Fruit fly (Drosophila melanogaster): ENCODE data around the gene FASN1.
A peak's percentile ranks its signal among the peaks of the same experiment; 100 is the strongest.

Gene FASN1

dm6 chr2L:3012780-3013179 is 43.6 kb upstream of the FASN1 start (continued):
- TF ChIP-seq CG18011 (GFP tag; optimal IDR thresholded peaks at IDR 0.05), result no peak
- TF ChIP-seq CG7271 (tag; optimal IDR thresholded peaks at IDR 0.05), result no peak
- TF ChIP-seq crol (GFP tag; IDR thresholded peaks at IDR 0.05), result no peak
- TF ChIP-seq NC2α (GFP tag; optimal IDR thresholded peaks at IDR 0.05), result no peak
- no peak for TF ChIP-seq CG9932 (GFP tag; IDR thresholded peaks at IDR 0.05)
- no peak for TF ChIP-seq Sin3A (optimal IDR thresholded peaks at IDR 0.05)
- TF ChIP-seq gro (GFP tag; optimal IDR thresholded peaks at IDR 0.05), result no peak
- no peak for TF ChIP-seq tna (GFP tag; IDR thresholded peaks at IDR 0.05; ENCODE audit: partially characterized antibody)
- no peak for TF ChIP-seq CG7963 (GFP tag; IDR thresholded peaks at IDR 0.05; ENCODE audit: partially characterized antibody)
- no peak for TF ChIP-seq Deaf1 (tag; optimal IDR thresholded peaks at IDR 0.05)
- no peak for TF ChIP-seq CG4730 (GFP tag; IDR thresholded peaks at IDR 0.05)
- no peak for TF ChIP-seq CG11093 (GFP tag; IDR thresholded peaks at IDR 0.05)
- TF ChIP-seq CrebB (tag; optimal IDR thresholded peaks at IDR 0.05), result no peak
- TF ChIP-seq sd (tag; optimal IDR thresholded peaks at IDR 0.05), result no peak
- TF ChIP-seq sob (GFP tag; IDR thresholded peaks at IDR 0.05), result peak; percentile 35; the same call in 1 of the 2 replicates
- no peak for TF ChIP-seq GATAe (GFP tag; conservative IDR thresholded peaks at IDR 0.05)
- no peak for TF ChIP-seq dpn (GFP tag; optimal IDR thresholded peaks at IDR 0.05)
- no peak for TF ChIP-seq sim (GFP tag; IDR thresholded peaks at IDR 0.05)
- TF ChIP-seq CoRest (tag; optimal IDR thresholded peaks at IDR 0.05), result peak; percentile 7
- no peak for TF ChIP-seq CG11696 (GFP tag; IDR thresholded peaks at IDR 0.05)
- TF ChIP-seq Hr3 (GFP tag; optimal IDR thresholded peaks at IDR 0.05), result peak; percentile 12
- no peak for TF ChIP-seq CG33213 (GFP tag; optimal IDR thresholded peaks at IDR 0.05)
- no peak for TF ChIP-seq CG12299 (tag; optimal IDR thresholded peaks at IDR 0.05)
- TF ChIP-seq Max (GFP tag; optimal IDR thresholded peaks at IDR 0.05), result no peak
- TF ChIP-seq CG10543 (GFP tag; optimal IDR thresholded peaks at IDR 0.05), result no peak
- no peak for TF ChIP-seq chn (GFP tag; optimal IDR thresholded peaks at IDR 0.05)
- peak; percentile 59; the same call in 2 of the 3 replicates for TF ChIP-seq dysf (GFP tag; IDR thresholded peaks at IDR 0.05)
- no peak for TF ChIP-seq Poxn (GFP tag; IDR thresholded peaks at IDR 0.05)
- TF ChIP-seq seq (GFP tag; IDR thresholded peaks at IDR 0.05), result no peak
- no peak for TF ChIP-seq bbx (GFP tag; IDR thresholded peaks at IDR 0.05; ENCODE audit: partially characterized antibody)
- TF ChIP-seq Dbx (GFP tag; IDR thresholded peaks at IDR 0.05), result no peak
- TF ChIP-seq exex (tag; optimal IDR thresholded peaks at IDR 0.05), result no peak
- TF ChIP-seq Hsf (GFP tag; optimal IDR thresholded peaks at IDR 0.05), result no peak
- 0 out of 3 replicates have a peak, but pooled peaks have one; percentile 16 for TF ChIP-seq Aef1 (GFP tag; IDR thresholded peaks at IDR 0.05)
- TF ChIP-seq ftz-f1 (GFP tag; optimal IDR thresholded peaks at IDR 0.05), result no peak
- no peak for TF ChIP-seq CG31224 (GFP tag; IDR thresholded peaks at IDR 0.05)
- TF ChIP-seq dati (GFP tag; IDR thresholded peaks at IDR 0.05), result no peak
- TF ChIP-seq disco-r (GFP tag; optimal IDR thresholded peaks at IDR 0.05), result no peak
- no peak for TF ChIP-seq wek (GFP tag; optimal IDR thresholded peaks at IDR 0.05)
- TF ChIP-seq fd96Cb (tag; optimal IDR thresholded peaks at IDR 0.05), result peak; percentile 32
- no peak for TF ChIP-seq bab2 (GFP tag; optimal IDR thresholded peaks at IDR 0.05)
- peak; percentile 37 for TF ChIP-seq Blimp-1 (GFP tag; optimal IDR thresholded peaks at IDR 0.05)
- no peak for TF ChIP-seq CG7745 (tag; optimal IDR thresholded peaks at IDR 0.05)
- no peak for TF ChIP-seq vnd (GFP tag; IDR thresholded peaks at IDR 0.05; ENCODE audit: partially characterized antibody)
- TF ChIP-seq Hey (tag; optimal IDR thresholded peaks at IDR 0.05), result no peak
- no peak for TF ChIP-seq HmgZ (tag; optimal IDR thresholded peaks at IDR 0.05)
- no peak for TF ChIP-seq CG12155 (GFP tag; optimal IDR thresholded peaks at IDR 0.05)
- no peak for TF ChIP-seq stwl (tag; optimal IDR thresholded peaks at IDR 0.05)
- TF ChIP-seq CG4820 (GFP tag; optimal IDR thresholded peaks at IDR 0.05), result peak; percentile 4
- TF ChIP-seq CG5180 (GFP tag; optimal IDR thresholded peaks at IDR 0.05), result no peak
- no peak for TF ChIP-seq CTCF (GFP tag; optimal IDR thresholded peaks at IDR 0.05)
- peak; percentile 7 for TF ChIP-seq Fer3 (tag; optimal IDR thresholded peaks at IDR 0.05)
- TF ChIP-seq CG10147 (GFP tag; optimal IDR thresholded peaks at IDR 0.05), result no peak
